Comparison of ENCODE assay signal across 2 worm cellular contexts in the genomic region with DNA sequence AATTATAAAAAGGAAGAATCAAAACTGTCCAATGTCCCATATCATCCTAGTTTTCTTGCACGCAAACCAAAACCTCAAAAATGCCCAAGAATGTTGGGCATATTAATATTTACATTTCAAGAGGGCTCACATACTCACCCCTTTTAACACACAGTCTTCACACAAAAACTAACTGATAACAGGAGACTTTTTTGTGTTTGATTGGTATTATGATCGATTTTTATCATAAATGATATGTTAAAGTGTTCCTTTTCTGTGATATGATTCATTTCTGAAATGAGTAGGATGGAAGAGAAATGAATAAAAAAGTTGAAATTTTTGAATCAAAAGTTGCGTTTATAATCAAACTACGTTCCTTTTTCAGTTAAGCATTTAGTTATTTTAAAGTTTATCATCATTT.
TF ChIP-seq lines count a peak whose summit lies in the region.

No protein-coding gene starts in this region.

TF ChIP-seq in whole organism, L3 larva, 47 proteins besides CTCF, POLR2A, EP300 and RAD21 (continued from another document):
- TF ChIP-seq eor-1 (tag; optimal IDR thresholded peaks at IDR 0.05; lab: Kevin White, UChicago): no peak
- no peak for TF ChIP-seq nhr-28 (tag; optimal IDR thresholded peaks at IDR 0.05; lab: Kevin White, UChicago)
- TF ChIP-seq nhr-237 (tag; optimal IDR thresholded peaks at IDR 0.05; lab: Kevin White, UChicago): no peak
- no peak for TF ChIP-seq ceh-16 (tag; optimal IDR thresholded peaks at IDR 0.05; lab: Kevin White, UChicago)
- TF ChIP-seq mml-1 (tag; optimal IDR thresholded peaks at IDR 0.05; lab: Kevin White, UChicago): no peak

TF ChIP-seq in whole organism, L4 larva, 104 proteins besides CTCF, POLR2A, EP300 and RAD21 (continued from another document):
- TF ChIP-seq set-16 (GFP tag; IDR thresholded peaks at IDR 0.05; lab: Robert Waterston, UW): no peak
- TF ChIP-seq nhr-77 (tag; optimal IDR thresholded peaks at IDR 0.05; lab: Kevin White, UChicago): no peak
- TF ChIP-seq T26A8.4 (GFP tag; IDR thresholded peaks at IDR 0.05; lab: Robert Waterston, UW): no peak
- TF ChIP-seq dve-1 (tag; optimal IDR thresholded peaks at IDR 0.05; lab: Kevin White, UChicago; ENCODE audit: insufficient read depth): peak; percentile 17
- TF ChIP-seq Y105C5A.15 (GFP tag; IDR thresholded peaks at IDR 0.05; lab: Robert Waterston, UW): no peak
- peak; percentile 3 for TF ChIP-seq nhr-6 (tag; optimal IDR thresholded peaks at IDR 0.05; lab: Kevin White, UChicago)
- no peak for TF ChIP-seq ces-1 (GFP tag; optimal IDR thresholded peaks at IDR 0.05; lab: Kevin White, UChicago)
- TF ChIP-seq aly-2 (tag; optimal IDR thresholded peaks at IDR 0.05; lab: Kevin White, UChicago): no peak
- no peak for TF ChIP-seq F49E8.2 (tag; optimal IDR thresholded peaks at IDR 0.05; lab: Kevin White, UChicago; ENCODE audit: borderline replicate concordance)
- no peak for TF ChIP-seq sdz-12 (GFP tag; optimal IDR thresholded peaks at IDR 0.05; lab: Kevin White, UChicago)
- TF ChIP-seq nhr-11 (tag; optimal IDR thresholded peaks at IDR 0.05; lab: Kevin White, UChicago): no peak
- TF ChIP-seq nhr-28 (tag; optimal IDR thresholded peaks at IDR 0.05; lab: Kevin White, UChicago): peak; percentile 61
- no peak for TF ChIP-seq nhr-10 (tag; optimal IDR thresholded peaks at IDR 0.05; lab: Kevin White, UChicago)
- no peak for TF ChIP-seq F10B5.3 (tag; optimal IDR thresholded peaks at IDR 0.05; lab: Kevin White, UChicago)
- no peak for TF ChIP-seq gei-8 (GFP tag; optimal IDR thresholded peaks at IDR 0.05; lab: Kevin White, UChicago)
- no peak for TF ChIP-seq ceh-44 (GFP tag; IDR thresholded peaks at IDR 0.05; lab: Robert Waterston, UW)
- no peak for TF ChIP-seq lin-15B (tag; optimal IDR thresholded peaks at IDR 0.05; lab: Kevin White, UChicago)
- TF ChIP-seq daf-8 (GFP tag; IDR thresholded peaks at IDR 0.05; lab: Robert Waterston, UW): no peak
- peak; percentile 1 for TF ChIP-seq mep-1 (tag; optimal IDR thresholded peaks at IDR 0.05; lab: Kevin White, UChicago)
- TF ChIP-seq dmd-6 (GFP tag; IDR thresholded peaks at IDR 0.05; lab: Robert Waterston, UW): peak; percentile 19; the same call in 1 of the 2 replicates
- peak; percentile 36 for TF ChIP-seq aha-1 (tag; lab: Kevin White, UChicago)
- no peak for TF ChIP-seq rbr-2 (tag; optimal IDR thresholded peaks at IDR 0.05; lab: Kevin White, UChicago)
- no peak for TF ChIP-seq arid-1 (GFP tag; conservative IDR thresholded peaks at IDR 0.05; lab: Robert Waterston, UW)
- TF ChIP-seq pqm-1 (tag; optimal IDR thresholded peaks at IDR 0.05; lab: Kevin White, UChicago): peak; percentile 82
- TF ChIP-seq dmd-8 (GFP tag; IDR thresholded peaks at IDR 0.05; lab: Robert Waterston, UW): no peak
- no peak for TF ChIP-seq T20F7.1 (GFP tag; optimal IDR thresholded peaks at IDR 0.05; lab: Kevin White, UChicago)
- TF ChIP-seq lin-13 (GFP tag; optimal IDR thresholded peaks at IDR 0.05; lab: Kevin White, UChicago): no peak
- TF ChIP-seq nhr-25 (tag; optimal IDR thresholded peaks at IDR 0.05; lab: Kevin White, UChicago; ENCODE audit: borderline replicate concordance, insufficient read depth): no peak
- TF ChIP-seq unc-130 (GFP tag; optimal IDR thresholded peaks at IDR 0.05; lab: Kevin White, UChicago): no peak
- TF ChIP-seq spr-3 (GFP tag; optimal IDR thresholded peaks at IDR 0.05; lab: Kevin White, UChicago): no peak
- no peak for TF ChIP-seq ztf-11 (tag; optimal IDR thresholded peaks at IDR 0.05; lab: Kevin White, UChicago)
- TF ChIP-seq pha-4 (GFP tag; IDR thresholded peaks at IDR 0.05; lab: Robert Waterston, UW): no peak
- TF ChIP-seq pha-4 (tag; optimal IDR thresholded peaks at IDR 0.05; lab: Kevin White, UChicago): no peak
- TF ChIP-seq ctbp-1 (GFP tag; IDR thresholded peaks at IDR 0.05; lab: Robert Waterston, UW): no peak
- TF ChIP-seq dpl-1 (GFP tag; optimal IDR thresholded peaks at IDR 0.05; lab: Kevin White, UChicago): no peak
- no peak for TF ChIP-seq lin-39 (tag; optimal IDR thresholded peaks at IDR 0.05; lab: Kevin White, UChicago)
- TF ChIP-seq ztf-7 (tag; optimal IDR thresholded peaks at IDR 0.05; lab: Kevin White, UChicago): no peak
- TF ChIP-seq tag-97 (GFP tag; IDR thresholded peaks at IDR 0.05; lab: Robert Waterston, UW): no peak
- TF ChIP-seq ceh-28 (tag; optimal IDR thresholded peaks at IDR 0.05; lab: Kevin White, UChicago): no peak
- no peak for TF ChIP-seq hlh-11 (tag; optimal IDR thresholded peaks at IDR 0.05; lab: Kevin White, UChicago)
- no peak for TF ChIP-seq F26F4.8 (GFP tag; conservative IDR thresholded peaks at IDR 0.05; lab: Robert Waterston, UW)
- no peak for TF ChIP-seq Y5F2A.4 (GFP tag; optimal IDR thresholded peaks at IDR 0.05; lab: Kevin White, UChicago)
TF ChIP-seq in whole organism, L4 larva: peak in this region for 7.
